Fruit fly (Drosophila melanogaster) whole organism, wandering third instar larva: ENCODE measurements around the gene Cnep1r2.

Experiments
- Myc ChIP-seq: fragments of >200 bp; optimal IDR thresholded peaks from 2 replicates; lab custom pipeline; 2017
- Vsx2 ChIP-seq: fragments of 200-300, 225-300 bp; sonication (Bioruptor generic); optimal IDR thresholded peaks from 2 replicates; lab custom pipeline; 2018; ENCODE audit warnings: missing biosample characterization, missing genetic modification characterization; ENCODE audit not compliant: partially characterized antibody
- dl ChIP-seq, 2 experiments: fragments of 175-275, 200-275 bp in 1 of 2; fragments of 200-275 bp in 1 of 2; sonication (Bioruptor generic); optimal IDR thresholded peaks; lab custom pipeline; 2018; ENCODE audit warnings: mild to moderate bottlenecking in 2 of 2, missing biosample characterization in 2 of 2, missing genetic modification characterization in 2 of 2, moderate library complexity in 2 of 2; ENCODE audit not compliant: partially characterized antibody in 2 of 2, insufficient read depth in 1 of 2
- pan ChIP-seq: fragments of >200 bp; optimal IDR thresholded peaks from 2 replicates; lab custom pipeline; 2017

dm6 chr3L:10625499-10625898 lies 12.4 kb upstream of the Cnep1r2 start, which contains the start of gene CG43127:
- TF ChIP-seq pan (lab: Kevin White, UChicago) (no peak), dl (GFP tag; optimal IDR thresholded peaks at IDR 0.05; lab: Kevin White, UChicago; ENCODE audit: insufficient read depth in 1 of 2, partially characterized antibody in 2 of 2) (no peak), Myc (lab: Kevin White, UChicago) (no peak), Vsx2 (GFP tag; lab: Kevin White, UChicago) (no peak)
